Worm (Caenorhabditis elegans) whole organism, L4/young adult: ENCODE results near the gene dhs-6.

Experiments used
- W03F9.2 ChIP-seq: fragments of 150-350 bp; optimal IDR thresholded peaks from 2 replicates; lab custom pipeline; 2014; ENCODE audit warnings: missing biosample characterization, missing genetic modification characterization
- dao-5 ChIP-seq: sonication (generic microtip); optimal IDR thresholded peaks from 2 replicates; lab custom pipeline; 2016; ENCODE audit warnings: missing genotype, missing genetic modification characterization, moderate library complexity, missing compliant biosample characterization
- him-1 ChIP-seq: sonication (generic microtip); optimal IDR thresholded peaks from 2 replicates; lab custom pipeline; 2016; ENCODE audit warnings: missing genotype, missing genetic modification reagents, missing genetic modification characterization, missing compliant biosample characterization

- TF ChIP-seq him-1 (tag; lab: Kevin White, UChicago), result no peak
- no peak for TF ChIP-seq dao-5 (tag; lab: Kevin White, UChicago)
- TF ChIP-seq W03F9.2 (tag; lab: Kevin White, UChicago), result no peak
Measured at ce11 chrII:5668830-5669229, 49.7 kb upstream of the dhs-6 start, which contains the start of gene C25H3.7.
